Worm (Caenorhabditis elegans): ENCODE data around the gene sbp-1.

The sbp-1 gene

DNA sequence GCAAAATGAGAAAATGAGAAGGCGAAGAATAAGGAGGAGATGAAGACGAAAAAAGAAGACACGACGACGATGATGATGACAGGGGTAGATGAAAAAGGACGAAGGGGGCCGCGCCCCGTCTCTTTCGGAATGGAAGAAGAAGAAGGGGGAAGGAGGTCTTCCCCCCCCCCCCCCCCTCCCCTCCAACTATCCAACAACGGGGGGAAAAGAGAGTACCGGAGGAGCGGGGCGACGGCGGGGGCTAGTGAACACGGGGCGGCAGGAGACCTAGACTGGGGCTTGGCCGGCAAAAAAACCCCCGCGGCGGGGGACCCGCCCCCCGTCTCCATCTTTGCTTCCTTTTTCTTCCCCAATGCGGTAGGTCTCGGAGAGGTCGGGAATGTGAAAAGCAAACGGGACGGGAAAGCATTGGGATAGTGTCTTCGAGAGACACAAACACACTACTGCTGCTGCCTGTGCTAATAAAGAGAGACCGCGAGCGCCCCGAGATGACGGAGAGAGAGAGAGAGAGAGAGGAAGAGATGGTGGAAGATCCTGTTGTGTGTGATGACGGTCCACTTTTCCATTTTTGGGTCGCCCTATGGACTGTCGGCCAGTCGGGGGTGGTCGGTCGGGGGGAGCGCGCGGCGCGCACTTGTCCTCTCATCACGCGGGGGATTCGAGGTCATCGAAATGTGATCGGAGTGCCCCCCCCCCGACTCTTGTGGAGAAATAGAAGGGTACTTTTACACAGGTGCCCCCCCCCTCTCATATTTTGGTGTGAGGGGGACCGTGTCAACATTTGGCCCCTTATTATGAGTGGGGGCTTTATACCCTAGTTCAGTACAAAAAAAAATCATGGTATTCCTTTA lies 25.5 kb upstream of the sbp-1 start (continued):
- no peak for TF ChIP-seq pqm-1 (tag; optimal IDR thresholded peaks at IDR 0.05)

DNA sequence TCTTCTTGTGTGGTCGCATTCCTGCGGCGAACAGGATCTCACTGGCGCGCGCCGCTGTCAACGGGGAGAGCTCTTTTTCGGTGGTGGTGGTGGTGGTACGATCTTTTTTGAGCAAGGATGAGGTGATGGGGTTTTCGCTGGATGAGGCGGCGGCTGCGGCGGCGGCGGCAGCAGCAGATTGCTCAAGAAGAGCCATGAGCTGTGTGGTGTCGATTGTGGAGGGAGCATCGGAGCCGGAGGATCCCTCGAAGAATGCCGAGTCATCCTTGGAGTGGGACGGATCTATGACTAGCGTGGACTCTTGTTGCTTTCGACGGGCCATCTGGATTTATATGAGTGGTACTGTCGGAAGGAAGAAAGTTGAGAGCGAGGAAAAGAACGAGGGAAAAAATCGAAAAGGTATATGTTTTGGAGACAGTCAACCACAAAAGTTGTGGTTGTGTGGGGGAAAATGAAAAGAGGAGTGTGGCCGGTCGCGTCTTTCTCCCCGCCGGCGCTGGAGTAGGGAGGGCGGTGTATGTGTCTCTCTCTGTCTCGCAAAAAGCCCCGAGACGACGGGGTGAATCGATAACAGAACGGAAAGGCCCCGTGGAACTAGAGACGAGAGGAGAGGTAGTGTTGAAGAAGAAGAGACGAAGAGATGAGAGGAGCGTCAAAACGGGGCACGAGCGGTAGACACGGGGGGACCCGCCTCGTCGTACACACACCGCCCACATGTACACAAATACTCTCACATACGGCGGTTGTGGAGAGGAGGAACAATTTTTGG lies 24.2 kb upstream of the sbp-1 start:
- TF ChIP-seq lin-14 (GFP tag; optimal IDR thresholded peaks at IDR 0.05): peak; percentile 53
- no peak for TF ChIP-seq ets-5 (GFP tag; IDR thresholded peaks at IDR 0.05)
- TF ChIP-seq lsy-2 (tag; optimal IDR thresholded peaks at IDR 0.05): peak in 1 of 2 experiments; percentile 1
- no peak for TF ChIP-seq C16A3.4 (tag; optimal IDR thresholded peaks at IDR 0.05)
- no peak for TF ChIP-seq nhr-19 (GFP tag; conservative IDR thresholded peaks at IDR 0.05)
- TF ChIP-seq nhr-90 (tag; optimal IDR thresholded peaks at IDR 0.05; ENCODE audit: poor library complexity): no peak
- TF ChIP-seq nhr-85 (tag): no peak
- no peak for TF ChIP-seq nhr-77 (tag; optimal IDR thresholded peaks at IDR 0.05)
- no peak for TF ChIP-seq C04F5.9 (tag; optimal IDR thresholded peaks at IDR 0.05)
- TF ChIP-seq nhr-12 (tag; optimal IDR thresholded peaks at IDR 0.05): no peak
- peak in 1 of 3 experiments; percentile 22 for TF ChIP-seq ceh-82 (tag; optimal IDR thresholded peaks at IDR 0.05)
- peak; percentile 19 for TF ChIP-seq nhr-71 (tag; optimal IDR thresholded peaks at IDR 0.05)

DNA sequence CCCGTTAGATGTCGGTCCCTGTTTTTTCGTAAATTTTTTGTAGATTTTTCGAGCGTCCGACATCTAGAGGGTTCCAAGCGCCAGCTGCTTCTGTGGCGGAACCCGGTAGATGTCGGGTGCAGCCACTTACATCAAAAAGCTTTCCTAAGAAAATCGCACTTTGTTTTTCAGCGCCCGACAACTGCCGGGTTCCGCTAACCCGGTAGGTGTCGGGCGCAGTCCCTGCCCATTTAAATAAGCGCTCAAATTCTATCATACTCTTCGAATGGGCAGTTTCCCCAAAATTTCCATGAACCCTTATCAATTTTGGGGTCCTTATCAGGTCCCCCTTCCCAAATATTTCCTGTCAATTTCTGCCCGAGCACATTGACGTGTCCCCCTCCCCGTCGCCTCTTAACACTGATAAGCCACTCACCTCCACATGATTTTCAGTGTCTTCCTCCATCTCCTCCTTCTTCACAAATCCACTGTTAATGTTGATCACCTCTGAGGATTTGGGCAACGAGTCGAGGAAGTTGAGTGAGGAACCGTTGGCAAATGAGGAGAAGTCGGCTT lies 23.1 kb upstream of the sbp-1 start:
- no peak for TF ChIP-seq snu-23 (GFP tag; optimal IDR thresholded peaks at IDR 0.05)
- no peak for TF ChIP-seq mab-9 (GFP tag; IDR thresholded peaks at IDR 0.05)
- peak; percentile 74 for TF ChIP-seq elt-2 (tag; optimal IDR thresholded peaks at IDR 0.05)

DNA sequence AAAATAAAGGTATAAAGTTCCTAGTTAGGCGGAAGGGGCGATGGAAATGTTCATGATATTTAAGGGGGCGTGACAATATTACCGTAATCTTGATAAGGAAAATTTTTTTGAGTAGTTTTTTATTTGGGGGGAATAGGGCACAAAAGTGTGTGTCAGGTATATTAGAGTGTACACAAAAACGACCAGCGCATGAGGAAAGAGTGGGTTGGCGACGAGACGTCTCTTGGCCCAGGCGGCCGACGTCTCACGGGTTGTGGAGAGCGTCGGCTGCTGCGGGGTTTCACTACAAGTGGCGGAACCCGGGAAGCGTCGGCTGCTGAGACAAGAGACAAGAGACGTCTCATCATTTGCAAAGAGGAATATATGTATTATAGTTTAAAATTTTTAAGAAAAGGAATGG lies 21.4 kb upstream of the sbp-1 start:
- TF ChIP-seq aly-2 (tag; optimal IDR thresholded peaks at IDR 0.05): peak; percentile 3
- no peak for TF ChIP-seq aha-1 (tag; optimal IDR thresholded peaks at IDR 0.05)
- TF ChIP-seq jun-1 (tag; optimal IDR thresholded peaks at IDR 0.05): no peak
- no peak for TF ChIP-seq nhr-76 (tag; optimal IDR thresholded peaks at IDR 0.05)
- TF ChIP-seq efl-3 (GFP tag; optimal IDR thresholded peaks at IDR 0.05): no peak
- TF ChIP-seq unc-86 (tag; optimal IDR thresholded peaks at IDR 0.05): no peak
- no peak for TF ChIP-seq nhr-28 (tag; optimal IDR thresholded peaks at IDR 0.05)
- TF ChIP-seq lin-15B (tag; optimal IDR thresholded peaks at IDR 0.05): peak; percentile 10
- TF ChIP-seq ceh-82 (tag; optimal IDR thresholded peaks at IDR 0.05): peak in 2 of 3 experiments; percentile 4 to 16
- TF ChIP-seq egl-13 (tag; optimal IDR thresholded peaks at IDR 0.05): no peak
- TF ChIP-seq ceh-90 (tag; optimal IDR thresholded peaks at IDR 0.05): no peak
- no peak for TF ChIP-seq mef-2 (tag; optimal IDR thresholded peaks at IDR 0.05)
- no peak for TF ChIP-seq sptf-1 (tag; optimal IDR thresholded peaks at IDR 0.05)
- peak; percentile 53 for TF ChIP-seq lin-14 (GFP tag; optimal IDR thresholded peaks at IDR 0.05)
- TF ChIP-seq unc-98 (GFP tag; IDR thresholded peaks at IDR 0.05): no peak
- TF ChIP-seq nhr-90 (tag; optimal IDR thresholded peaks at IDR 0.05; ENCODE audit: poor library complexity): peak; percentile 61
- no peak for TF ChIP-seq grh-1 (GFP tag; IDR thresholded peaks at IDR 0.05)
- TF ChIP-seq ceh-8 (GFP tag; optimal IDR thresholded peaks at IDR 0.05): no peak
- no peak for TF ChIP-seq alr-1 (tag; optimal IDR thresholded peaks at IDR 0.05; ENCODE audit: borderline replicate concordance)
- TF ChIP-seq fkh-4 (tag; optimal IDR thresholded peaks at IDR 0.05; ENCODE audit: borderline replicate concordance): no peak
- no peak for TF ChIP-seq pag-3 (tag; optimal IDR thresholded peaks at IDR 0.05; ENCODE audit: borderline replicate concordance, insufficient read depth)
- no peak for TF ChIP-seq hlh-17 (GFP tag; optimal IDR thresholded peaks at IDR 0.05; ENCODE audit: borderline replicate concordance)
- TF ChIP-seq nhr-11 (tag; optimal IDR thresholded peaks at IDR 0.05): no peak
- no peak for TF ChIP-seq C04F5.9 (tag; optimal IDR thresholded peaks at IDR 0.05)
- TF ChIP-seq C16A3.4 (tag; optimal IDR thresholded peaks at IDR 0.05): no peak
- no peak for TF ChIP-seq mdl-1 (tag; optimal IDR thresholded peaks at IDR 0.05)
- no peak for TF ChIP-seq nhr-19 (GFP tag; conservative IDR thresholded peaks at IDR 0.05)
- TF ChIP-seq dpl-1 (GFP tag; optimal IDR thresholded peaks at IDR 0.05): no peak
- TF ChIP-seq ztf-11 (tag; optimal IDR thresholded peaks at IDR 0.05): no peak
- TF ChIP-seq dsc-1 (tag; optimal IDR thresholded peaks at IDR 0.05): no peak
- no peak for TF ChIP-seq hlh-4 (tag; optimal IDR thresholded peaks at IDR 0.05)
- no peak for TF ChIP-seq sox-4 (tag; optimal IDR thresholded peaks at IDR 0.05)
